Fruit fly (Drosophila melanogaster) whole organism, prepupa: ENCODE measurements around the gene net.

Experiments used
- CG16779 ChIP-seq: fragments of 200-800 bp; sonication (Bioruptor generic); optimal IDR thresholded peaks from 3 replicates; lab custom pipeline; 2017; ENCODE audit warnings: missing biosample characterization, mild to moderate bottlenecking, missing genetic modification characterization
- CG31627 ChIP-seq: fragments of 200-800 bp; sonication (Bioruptor generic); optimal IDR thresholded peaks from 3 replicates; lab custom pipeline; 2016; ENCODE audit warnings: missing biosample characterization, missing genetic modification characterization
- CG34406 ChIP-seq: fragments of 200-800 bp; sonication (Bioruptor generic); optimal IDR thresholded peaks from 3 replicates; lab custom pipeline; 2016; ENCODE audit warnings: missing biosample characterization, missing genetic modification characterization
- CG6792 ChIP-seq: fragments of 200-800 bp; sonication (Bioruptor generic); optimal IDR thresholded peaks from 3 replicates; lab custom pipeline; 2016; ENCODE audit warnings: missing biosample characterization, missing genetic modification characterization
- fd59A ChIP-seq: fragments of 200-800 bp; sonication (Bioruptor generic); optimal IDR thresholded peaks from 2 replicates; lab custom pipeline; 2017; ENCODE audit warnings: missing biosample characterization, mild to moderate bottlenecking, missing genetic modification characterization, missing genetic modification reagents
- net ChIP-seq: fragments of 200-800 bp; sonication (Bioruptor generic); optimal IDR thresholded peaks from 3 replicates; lab custom pipeline; 2016; ENCODE audit warnings: missing biosample characterization, missing genetic modification characterization
- svp ChIP-seq: fragments of 200-800 bp; sonication (Bioruptor generic); peaks from one replicate; lab custom pipeline; 2016; ENCODE audit warnings: missing biosample characterization, missing genetic modification characterization

DNA sequence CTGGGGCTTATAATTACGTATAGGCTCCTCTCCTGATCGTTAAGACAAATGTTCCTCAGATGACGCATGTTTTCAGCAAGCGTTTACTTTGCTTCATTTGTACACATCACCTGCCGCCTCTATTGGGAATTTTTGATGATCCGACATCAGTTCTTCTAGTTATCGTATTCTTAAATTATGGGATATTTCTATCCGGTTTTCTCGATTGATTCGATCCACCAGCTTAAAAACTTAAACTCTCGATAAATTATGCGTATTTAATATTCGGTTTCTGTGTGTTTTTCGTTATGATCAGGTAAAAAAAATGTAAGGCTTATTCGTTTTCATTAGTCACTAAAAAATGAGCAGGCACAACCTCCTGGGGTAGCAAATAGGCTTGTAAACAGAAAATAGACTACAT lies 34.1 kb downstream of the net start:
- TF ChIP-seq fd59A (GFP tag; lab: Kevin White, UChicago) (no peak), CG34406 (GFP tag; lab: Kevin White, UChicago) (no peak), net (GFP tag; lab: Kevin White, UChicago) (no peak), CG16779 (tag; lab: Kevin White, UChicago) (no peak), svp (GFP tag; lab: Kevin White, UChicago) (no peak), CG31627 (GFP tag; lab: Kevin White, UChicago) (no peak), CG6792 (GFP tag; lab: Kevin White, UChicago) (no peak)
